Worm (Caenorhabditis elegans) whole organism, L2 larva: ENCODE measurements around the gene ZK1010.8.

Source experiments
- ama-1 ChIP-seq: fragments of 150-350 bp; optimal IDR thresholded peaks from 2 replicates; lab custom pipeline; 2018; ENCODE audit warnings: inconsistent platforms
- ceh-16 ChIP-seq: fragments of 150-350 bp; optimal IDR thresholded peaks from 2 replicates; lab custom pipeline; 2014; ENCODE audit warnings: missing biosample characterization, missing genetic modification characterization
- ceh-82 ChIP-seq: fragments of 150-350 bp; optimal IDR thresholded peaks from 2 replicates; lab custom pipeline; 2014; ENCODE audit warnings: missing biosample characterization, missing genetic modification characterization
- elt-3 ChIP-seq: sonication (generic microtip); optimal IDR thresholded peaks from 2 replicates; lab custom pipeline; 2017; ENCODE audit warnings: missing biosample characterization, missing genetic modification characterization
- lsy-2 ChIP-seq, 2 experiments: fragments of 150-350 bp in 1 of 2; sonication (generic microtip) in 1 of 2; optimal IDR thresholded peaks; 2 replicates each; lab custom pipeline; 2014 to 2017; ENCODE audit warnings: missing biosample characterization in 2 of 2, missing genetic modification characterization in 2 of 2
- nhr-11 ChIP-seq: fragments of 150-350 bp; optimal IDR thresholded peaks from 2 replicates; lab custom pipeline; 2014; ENCODE audit warnings: missing biosample characterization, missing genetic modification characterization
- nhr-23 ChIP-seq: fragments of 150-350 bp; optimal IDR thresholded peaks from 2 replicates; lab custom pipeline; 2014; ENCODE audit warnings: missing biosample characterization, missing genetic modification reagents, missing genetic modification characterization
- snpc-4 ChIP-seq: fragments of 150-350 bp; optimal IDR thresholded peaks from 2 replicates; lab custom pipeline; 2014; ENCODE audit warnings: missing biosample characterization, missing genetic modification characterization
- unc-39 ChIP-seq: fragments of 150-350 bp; optimal IDR thresholded peaks from 2 replicates; lab custom pipeline; 2014; ENCODE audit warnings: missing biosample characterization, missing genetic modification characterization

- no peak for TF ChIP-seq unc-39 (tag; lab: Kevin White, UChicago)
- no peak for TF ChIP-seq snpc-4 (tag; lab: Kevin White, UChicago)
- no peak for TF ChIP-seq ceh-82
- TF ChIP-seq nhr-23 (tag; lab: Kevin White, UChicago), result no peak
- no peak for TF ChIP-seq lsy-2 (tag; optimal IDR thresholded peaks at IDR 0.05; lab: Kevin White, UChicago)
- no peak for TF ChIP-seq ceh-16 (tag; lab: Kevin White, UChicago)
- no peak for TF ChIP-seq ama-1 (lab: Kevin White, UChicago)
- no peak for TF ChIP-seq elt-3 (tag; lab: Kevin White, UChicago)
- no peak for TF ChIP-seq nhr-11 (tag; lab: Kevin White, UChicago)
These were observed 28.1 kb downstream of the ZK1010.8 start, which contains the start of gene bckd-1A for ce11 chrIII:12972398-12972797.
